Worm (Caenorhabditis elegans) whole organism, young adult: ENCODE results near the gene cdgs-1.
A peak's percentile ranks its signal among the peaks of the same experiment; 100 is the strongest.

Experiments used
- B0336.3 ChIP-seq: fragments of 200-800 bp; sonication (Bioruptor generic); IDR thresholded peaks from 2 replicates; pipeline ENCODE4 v1.3.6; 2022; ENCODE audit warnings: missing genetic modification characterization, missing compliant biosample characterization
- C06A6.2 ChIP-seq: fragments of 200-800 bp; sonication (Bioruptor generic); conservative IDR thresholded peaks from 2 replicates; pipeline ENCODE4 v1.3.6; 2022; ENCODE audit warnings: missing genetic modification characterization, missing compliant biosample characterization
- F22D6.2 ChIP-seq: sonication (generic microtip); optimal IDR thresholded peaks from 2 replicates; lab custom pipeline; 2016; ENCODE audit warnings: mild to moderate bottlenecking, missing genetic modification characterization, missing compliant biosample characterization
- F23B12.7 ChIP-seq: sonication (generic microtip); optimal IDR thresholded peaks from 2 replicates; lab custom pipeline; 2017; ENCODE audit warnings: missing genetic modification characterization, mild to moderate bottlenecking, missing compliant biosample characterization, antibody characterized with exemption, moderate library complexity; ENCODE audit not compliant: insufficient read depth
- F33H1.4 ChIP-seq: fragments of 200-800 bp; sonication (Bioruptor generic); IDR thresholded peaks from 2 replicates; pipeline ENCODE4 v1.3.6; 2022; ENCODE audit warnings: missing genetic modification reagents, missing genetic modification characterization, missing compliant biosample characterization
- F55B11.4 ChIP-seq: sonication (generic microtip); optimal IDR thresholded peaks from 2 replicates; lab custom pipeline; 2016; ENCODE audit warnings: missing compliant biosample characterization, missing genetic modification characterization, borderline replicate concordance; ENCODE audit not compliant: insufficient read depth
- K12H6.12 ChIP-seq: fragments of 200-800 bp; sonication (Bioruptor generic); optimal IDR thresholded peaks from 2 replicates; lab custom pipeline; 2018; ENCODE audit warnings: mild to moderate bottlenecking, missing genetic modification characterization, missing compliant biosample characterization
- Y53G8AR.9 ChIP-seq: fragments of 200-800 bp; sonication (Bioruptor generic); conservative IDR thresholded peaks from 2 replicates; pipeline ENCODE4 v1.3.6; 2022; ENCODE audit warnings: missing genetic modification reagents, missing genetic modification characterization, missing compliant biosample characterization
- Y56A3A.18 ChIP-seq: fragments of 200-800 bp; sonication (Bioruptor generic); IDR thresholded peaks from 2 replicates; pipeline ENCODE4 v1.3.6; 2022; ENCODE audit warnings: missing genetic modification reagents, missing genetic modification characterization, missing compliant biosample characterization
- Y67H2A.10 ChIP-seq: fragments of 200-800 bp; sonication (Bioruptor generic); conservative IDR thresholded peaks from 2 replicates; pipeline ENCODE4 v1.3.6; 2022; ENCODE audit warnings: missing genetic modification reagents, missing genetic modification characterization, missing compliant biosample characterization
- ama-1 ChIP-seq, 3 experiments: fragments of 150-350 bp in 1 of 3; sonication (generic microtip) in 2 of 3; optimal IDR thresholded peaks; 2 replicates each; lab custom pipeline; 2014 to 2018; ENCODE audit warnings: missing biosample characterization in 2 of 3, missing genetic modification characterization in 2 of 3, missing genetic modification reagents in 2 of 3
- aptf-2 ChIP-seq: fragments of 200-800 bp; sonication (Bioruptor generic); conservative IDR thresholded peaks from 2 replicates; pipeline ENCODE4 v1.3.6; 2022; ENCODE audit warnings: missing genetic modification reagents, missing genetic modification characterization, missing compliant biosample characterization
- atf-7 ChIP-seq: sonication (generic microtip); optimal IDR thresholded peaks from 2 replicates; lab custom pipeline; 2017; ENCODE audit warnings: mild to moderate bottlenecking, missing genetic modification characterization, missing compliant biosample characterization
- attf-5 ChIP-seq: fragments of 200-800 bp; sonication (Bioruptor generic); optimal IDR thresholded peaks from 2 replicates; lab custom pipeline; 2018; ENCODE audit warnings: mild to moderate bottlenecking, missing genetic modification characterization, missing compliant biosample characterization
- bed-2 ChIP-seq: fragments of 200-800 bp; sonication (Bioruptor generic); IDR thresholded peaks from 2 replicates; pipeline ENCODE4 v1.3.6; 2022; ENCODE audit warnings: missing genetic modification reagents, missing genetic modification characterization, missing compliant biosample characterization
- cebp-2 ChIP-seq: fragments of 200-800 bp; sonication (Bioruptor generic); IDR thresholded peaks from 2 replicates; pipeline ENCODE4 v1.3.6; 2022; ENCODE audit warnings: missing genetic modification characterization, missing compliant biosample characterization
- ceh-100 ChIP-seq: fragments of 200-800 bp; sonication (Bioruptor generic); IDR thresholded peaks from 2 replicates; pipeline ENCODE4 v1.3.6; 2022; ENCODE audit warnings: missing genetic modification reagents, missing genetic modification characterization, missing compliant biosample characterization
- ceh-27 ChIP-seq: fragments of 200-800 bp; sonication (Bioruptor generic); optimal IDR thresholded peaks from 2 replicates; lab custom pipeline; 2018; ENCODE audit warnings: mild to moderate bottlenecking, missing genetic modification characterization, moderate library complexity, missing compliant biosample characterization
- ceh-40 ChIP-seq: fragments of 200-800 bp; sonication (Bioruptor generic); IDR thresholded peaks from 2 replicates; pipeline ENCODE4 v1.3.6; 2022; ENCODE audit warnings: missing genetic modification characterization, missing compliant biosample characterization
- ceh-79 ChIP-seq: sonication (generic microtip); optimal IDR thresholded peaks from 2 replicates; lab custom pipeline; 2017; ENCODE audit warnings: mild to moderate bottlenecking, missing genetic modification characterization, missing compliant biosample characterization
- egl-18 ChIP-seq: fragments of 200-800 bp; sonication (Bioruptor generic); IDR thresholded peaks from 2 replicates; pipeline ENCODE4 v1.3.6; 2022; ENCODE audit warnings: missing genetic modification reagents, missing genetic modification characterization, missing compliant biosample characterization
- fkh-3 ChIP-seq: sonication (generic microtip); optimal IDR thresholded peaks from 2 replicates; lab custom pipeline; 2016; ENCODE audit warnings: mild to moderate bottlenecking, missing genetic modification characterization, missing compliant biosample characterization
- hlh-12 ChIP-seq: sonication (generic microtip); optimal IDR thresholded peaks from 2 replicates; lab custom pipeline; 2016; ENCODE audit warnings: missing genetic modification characterization, missing compliant biosample characterization
- hrde-1 ChIP-seq: sonication (generic microtip); optimal IDR thresholded peaks from 2 replicates; lab custom pipeline; 2016; ENCODE audit warnings: missing genetic modification characterization, mild to moderate bottlenecking, missing compliant biosample characterization, moderate library complexity, missing genotype, missing genetic modification reagents, borderline replicate concordance
- let-526 ChIP-seq: fragments of 200-800 bp; sonication (Bioruptor generic); IDR thresholded peaks from 2 replicates; pipeline ENCODE4 v1.3.6; 2022; ENCODE audit warnings: missing genetic modification reagents, missing genetic modification characterization, missing compliant biosample characterization
- lin-40 ChIP-seq: sonication (generic microtip); optimal IDR thresholded peaks from 2 replicates; lab custom pipeline; 2016; ENCODE audit warnings: missing genetic modification characterization, mild to moderate bottlenecking, missing compliant biosample characterization, missing genotype, missing genetic modification reagents
- lsy-27 ChIP-seq: sonication (generic microtip); optimal IDR thresholded peaks from 2 replicates; lab custom pipeline; 2017; ENCODE audit warnings: missing genetic modification characterization, mild to moderate bottlenecking, missing compliant biosample characterization, antibody characterized with exemption, missing genotype, borderline replicate concordance; ENCODE audit not compliant: insufficient read depth
- madf-3 ChIP-seq: fragments of 200-800 bp; sonication (Bioruptor generic); IDR thresholded peaks from 2 replicates; pipeline ENCODE4 v1.3.6; 2022; ENCODE audit warnings: missing genetic modification reagents, missing genetic modification characterization, missing compliant biosample characterization
- nfyb-1 ChIP-seq: fragments of 200-800 bp; sonication (Bioruptor generic); IDR thresholded peaks from 2 replicates; pipeline ENCODE4 v1.3.6; 2022; ENCODE audit warnings: missing genetic modification reagents, missing genetic modification characterization, missing compliant biosample characterization
- nhr-27 ChIP-seq: fragments of 200-800 bp; sonication (Bioruptor generic); optimal IDR thresholded peaks from 2 replicates; lab custom pipeline; 2018; ENCODE audit warnings: mild to moderate bottlenecking, missing genetic modification characterization, moderate library complexity, missing compliant biosample characterization
- nhr-80 ChIP-seq: sonication (generic microtip); optimal IDR thresholded peaks from 2 replicates; lab custom pipeline; 2016; ENCODE audit warnings: missing genetic modification characterization, missing compliant biosample characterization
- nhr-90 ChIP-seq: sonication (generic microtip); optimal IDR thresholded peaks from 2 replicates; lab custom pipeline; 2016; ENCODE audit warnings: missing genotype, mild to moderate bottlenecking, missing genetic modification characterization, missing compliant biosample characterization
- pbrm-1 ChIP-seq: fragments of 200-800 bp; sonication (Bioruptor generic); IDR thresholded peaks from 2 replicates; pipeline ENCODE4 v1.3.6; 2022; ENCODE audit warnings: missing genetic modification reagents, missing genetic modification characterization, missing compliant biosample characterization
- rec-8 ChIP-seq, 2 experiments: sonication (generic microtip); optimal IDR thresholded peaks; 2 replicates each; lab custom pipeline; 2016; ENCODE audit warnings: mild to moderate bottlenecking in 2 of 2, missing genetic modification characterization in 2 of 2, missing genetic modification reagents in 2 of 2, missing genotype in 2 of 2, missing biosample characterization in 1 of 2, missing compliant biosample characterization in 1 of 2, moderate library complexity in 1 of 2
- sdz-38 ChIP-seq: sonication (generic microtip); optimal IDR thresholded peaks from 2 replicates; lab custom pipeline; 2016; ENCODE audit warnings: missing genotype, missing genetic modification characterization, missing compliant biosample characterization
- snpc-3.4 ChIP-seq: sonication (generic microtip); optimal IDR thresholded peaks from 2 replicates; lab custom pipeline; 2017; ENCODE audit warnings: missing genetic modification characterization, mild to moderate bottlenecking, missing compliant biosample characterization, antibody characterized with exemption, moderate library complexity, missing genotype, missing genetic modification reagents
- somi-1 ChIP-seq: fragments of 200-800 bp; sonication (Bioruptor generic); optimal IDR thresholded peaks from 2 replicates; lab custom pipeline; 2018; ENCODE audit warnings: mild to moderate bottlenecking, missing genetic modification characterization, missing compliant biosample characterization
- sptf-2 ChIP-seq: fragments of 200-800 bp; sonication (Bioruptor generic); optimal IDR thresholded peaks from 2 replicates; lab custom pipeline; 2018; ENCODE audit warnings: mild to moderate bottlenecking, missing genetic modification characterization, missing compliant biosample characterization
- tbp1 ChIP-seq: fragments of 200-800 bp; sonication (Bioruptor generic); optimal IDR thresholded peaks from 2 replicates; lab custom pipeline; 2018; ENCODE audit warnings: mild to moderate bottlenecking, missing genetic modification characterization, missing compliant biosample characterization
- unc-130 ChIP-seq: sonication (generic microtip); optimal IDR thresholded peaks from 2 replicates; lab custom pipeline; 2016; ENCODE audit warnings: missing genetic modification reagents, missing genetic modification characterization, missing compliant biosample characterization
- xnd-1 ChIP-seq: sonication (generic microtip); optimal IDR thresholded peaks from 2 replicates; lab custom pipeline; 2016; ENCODE audit warnings: missing genotype, missing genetic modification reagents, missing genetic modification characterization, missing compliant biosample characterization
- ztf-18 ChIP-seq: sonication (generic microtip); optimal IDR thresholded peaks from 2 replicates; lab custom pipeline; 2016; ENCODE audit warnings: missing genotype, mild to moderate bottlenecking, missing genetic modification characterization, missing compliant biosample characterization
- ztf-26 ChIP-seq: sonication (generic microtip); optimal IDR thresholded peaks from 2 replicates; lab custom pipeline; 2017; ENCODE audit warnings: missing genetic modification characterization, missing compliant biosample characterization
- ztf-28 ChIP-seq: fragments of 200-800 bp; sonication (Bioruptor generic); IDR thresholded peaks from 2 replicates; pipeline ENCODE4 v1.3.6; 2022; ENCODE audit warnings: missing genetic modification reagents, missing genetic modification characterization, missing compliant biosample characterization
- ztf-3 ChIP-seq: fragments of 200-800 bp; sonication (Bioruptor generic); optimal IDR thresholded peaks from 2 replicates; lab custom pipeline; 2018; ENCODE audit warnings: mild to moderate bottlenecking, missing genetic modification characterization, missing compliant biosample characterization

Gene cdgs-1

ce11 chrIV:7850329-7850728, 34.8 kb upstream of the cdgs-1 start:
- TF ChIP-seq madf-3 (GFP tag; lab: Robert Waterston, UW) (no peak), bed-2 (GFP tag; lab: Robert Waterston, UW) (no peak), somi-1 (GFP tag; lab: Kevin White, UChicago) (no peak), tbp1 (GFP tag; lab: Kevin White, UChicago) (no peak), nhr-80 (no peak), pbrm-1 (GFP tag; lab: Robert Waterston, UW) (no peak), sptf-2 (GFP tag; lab: Kevin White, UChicago) (no peak), ceh-27 (GFP tag; lab: Kevin White, UChicago) (no peak), nhr-90 (no peak), F22D6.2 (tag; lab: Kevin White, UChicago) (no peak), rec-8 (tag; optimal IDR thresholded peaks at IDR 0.05; lab: Kevin White, UChicago) (no peak), lin-40 (tag; lab: Kevin White, UChicago) (no peak), nhr-27 (no peak), cebp-2 (GFP tag; lab: Robert Waterston, UW) (no peak), ceh-40 (GFP tag; lab: Robert Waterston, UW) (no peak)

- TF ChIP-seq tbp1 (GFP tag; lab: Kevin White, UChicago) (no peak), snpc-3.4 (no peak), nfyb-1 (GFP tag; lab: Robert Waterston, UW) (no peak), egl-18 (GFP tag; lab: Robert Waterston, UW) (no peak), ztf-26 (tag; lab: Kevin White, UChicago) (no peak), F33H1.4 (no peak), unc-130 (GFP tag; lab: Kevin White, UChicago) (no peak), F55B11.4 (tag; lab: Kevin White, UChicago) (no peak), fkh-3 (tag; lab: Kevin White, UChicago) (no peak), lsy-27 (tag; lab: Kevin White, UChicago) (no peak), ztf-28 (GFP tag; lab: Robert Waterston, UW) (no peak), pbrm-1 (GFP tag; lab: Robert Waterston, UW) (no peak), B0336.3 (GFP tag; lab: Robert Waterston, UW) (no peak), ztf-18 (tag; lab: Kevin White, UChicago) (no peak), aptf-2 (GFP tag; lab: Robert Waterston, UW) (no peak), let-526 (no peak), ztf-3 (GFP tag; lab: Kevin White, UChicago) (no peak), hlh-12 (tag; lab: Kevin White, UChicago) (no peak), ama-1 (optimal IDR thresholded peaks at IDR 0.05; lab: Kevin White, UChicago) (no peak), ama-1 (GFP tag; optimal IDR thresholded peaks at IDR 0.05; lab: Kevin White, UChicago) (no peak)
Measured at ce11 chrIV:7849235-7849634, 33.7 kb upstream of the cdgs-1 start.

DNA sequence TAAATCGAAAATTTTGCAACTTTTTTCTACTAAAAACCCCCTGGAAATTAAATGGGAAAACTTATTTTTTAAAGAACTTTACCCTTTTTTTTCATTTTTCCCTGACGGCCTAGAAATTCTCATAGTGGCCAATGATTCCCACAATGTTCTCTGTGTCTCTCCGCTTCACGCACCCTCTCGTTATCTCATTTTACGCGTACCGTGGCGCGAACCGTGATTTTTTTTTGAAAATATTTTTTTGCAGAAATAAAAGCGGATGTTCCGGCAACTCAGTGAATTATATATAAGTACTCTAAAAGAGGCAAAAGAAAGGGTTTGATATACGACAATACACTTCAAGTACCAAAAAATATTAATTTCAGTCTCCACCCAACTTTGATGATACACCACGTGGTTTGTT, 30.9 kb upstream of the cdgs-1 start, which contains the start of gene C06A6.2:
C06A6.2 (plus strand) TSS at position 237 of the 400 bp plus-strand sequence.
- no peak for TF ChIP-seq K12H6.12 (tag; lab: Kevin White, UChicago)

DNA sequence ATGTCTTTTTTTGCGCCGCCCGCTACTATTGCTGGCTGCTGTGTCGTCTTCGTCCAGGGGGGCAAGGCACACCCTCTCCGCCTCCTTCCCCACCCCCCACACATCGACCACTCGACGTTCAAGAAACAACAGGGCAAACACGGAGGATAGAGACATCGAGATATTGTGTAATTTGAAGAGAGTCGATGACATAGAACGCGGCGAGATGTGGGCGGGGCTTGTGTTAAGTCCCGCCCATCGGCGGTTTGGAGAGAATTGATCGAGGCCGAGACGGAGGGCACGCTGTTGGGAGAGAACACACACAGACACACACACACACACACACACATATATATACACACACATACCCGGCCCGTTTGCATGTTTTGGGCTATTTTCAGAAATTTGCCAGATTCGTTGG, 30.1 kb upstream of the cdgs-1 start:
- TF ChIP-seq C06A6.2 (GFP tag; lab: Robert Waterston, UW) (no peak), atf-7 (tag; lab: Kevin White, UChicago) (peak; percentile 33), F33H1.4 (no peak), attf-5 (GFP tag; lab: Kevin White, UChicago) (peak; percentile 56), sdz-38 (tag; lab: Kevin White, UChicago) (no peak), nfyb-1 (GFP tag; lab: Robert Waterston, UW) (0 out of 2 replicates have a peak, but pooled peaks have one; percentile 56), xnd-1 (no peak), F23B12.7 (tag; lab: Kevin White, UChicago) (no peak), Y67H2A.10 (GFP tag; lab: Robert Waterston, UW) (no peak), hrde-1 (tag; lab: Kevin White, UChicago) (no peak), ceh-100 (GFP tag; lab: Robert Waterston, UW) (peak; percentile 57), ceh-79 (no peak), Y56A3A.18 (GFP tag; lab: Robert Waterston, UW) (peak; percentile 59; the same call in 1 of the 2 replicates), Y53G8AR.9 (no peak)
